Worm (Caenorhabditis elegans) whole organism, young adult: Measurements from ENCODE around the gene aldo-1.
A peak's percentile ranks its signal among the peaks of the same experiment; 100 is the strongest.

Experiments
- B0261.1 ChIP-seq: sonication (generic microtip); optimal IDR thresholded peaks from 2 replicates; lab custom pipeline; 2016; ENCODE audit warnings: mild to moderate bottlenecking, missing genetic modification characterization, moderate library complexity, missing compliant biosample characterization
- D2030.7 ChIP-seq: fragments of 200-800 bp; sonication (Bioruptor generic); IDR thresholded peaks from 2 replicates; pipeline ENCODE4 v1.3.6; 2022; ENCODE audit warnings: missing genetic modification reagents, missing genetic modification characterization, missing compliant biosample characterization
- F33H1.4 ChIP-seq: fragments of 200-800 bp; sonication (Bioruptor generic); IDR thresholded peaks from 2 replicates; pipeline ENCODE4 v1.3.6; 2022; ENCODE audit warnings: missing genetic modification reagents, missing genetic modification characterization, missing compliant biosample characterization
- F52B5.7 ChIP-seq: sonication (generic microtip); optimal IDR thresholded peaks from 2 replicates; lab custom pipeline; 2016; ENCODE audit warnings: mild to moderate bottlenecking, missing genetic modification characterization, missing compliant biosample characterization
- F55B11.4 ChIP-seq: sonication (generic microtip); optimal IDR thresholded peaks from 2 replicates; lab custom pipeline; 2016; ENCODE audit warnings: missing compliant biosample characterization, missing genetic modification characterization, borderline replicate concordance; ENCODE audit not compliant: insufficient read depth
- F57A8.1 ChIP-seq: fragments of 200-800 bp; sonication (Bioruptor generic); optimal IDR thresholded peaks from 2 replicates; lab custom pipeline; 2018; ENCODE audit warnings: mild to moderate bottlenecking, missing genetic modification characterization, moderate library complexity, missing compliant biosample characterization
- Y67H2A.10 ChIP-seq: fragments of 200-800 bp; sonication (Bioruptor generic); conservative IDR thresholded peaks from 2 replicates; pipeline ENCODE4 v1.3.6; 2022; ENCODE audit warnings: missing genetic modification reagents, missing genetic modification characterization, missing compliant biosample characterization
- aptf-2 ChIP-seq: fragments of 200-800 bp; sonication (Bioruptor generic); conservative IDR thresholded peaks from 2 replicates; pipeline ENCODE4 v1.3.6; 2022; ENCODE audit warnings: missing genetic modification reagents, missing genetic modification characterization, missing compliant biosample characterization
- attf-5 ChIP-seq: fragments of 200-800 bp; sonication (Bioruptor generic); optimal IDR thresholded peaks from 2 replicates; lab custom pipeline; 2018; ENCODE audit warnings: mild to moderate bottlenecking, missing genetic modification characterization, missing compliant biosample characterization
- cebp-2 ChIP-seq: fragments of 200-800 bp; sonication (Bioruptor generic); IDR thresholded peaks from 2 replicates; pipeline ENCODE4 v1.3.6; 2022; ENCODE audit warnings: missing genetic modification characterization, missing compliant biosample characterization
- ceh-100 ChIP-seq: fragments of 200-800 bp; sonication (Bioruptor generic); IDR thresholded peaks from 2 replicates; pipeline ENCODE4 v1.3.6; 2022; ENCODE audit warnings: missing genetic modification reagents, missing genetic modification characterization, missing compliant biosample characterization
- ceh-79 ChIP-seq: sonication (generic microtip); optimal IDR thresholded peaks from 2 replicates; lab custom pipeline; 2017; ENCODE audit warnings: mild to moderate bottlenecking, missing genetic modification characterization, missing compliant biosample characterization
- ceh-91 ChIP-seq: fragments of 200-800 bp; sonication (Bioruptor generic); IDR thresholded peaks from 2 replicates; pipeline ENCODE4 v1.3.6; 2022; ENCODE audit warnings: missing genetic modification reagents, missing genetic modification characterization, missing compliant biosample characterization
- chd-7 ChIP-seq: sonication (generic microtip); optimal IDR thresholded peaks from 2 replicates; lab custom pipeline; 2016; ENCODE audit warnings: mild to moderate bottlenecking, missing genetic modification characterization, moderate library complexity, missing compliant biosample characterization
- egl-18 ChIP-seq: fragments of 200-800 bp; sonication (Bioruptor generic); IDR thresholded peaks from 2 replicates; pipeline ENCODE4 v1.3.6; 2022; ENCODE audit warnings: missing genetic modification reagents, missing genetic modification characterization, missing compliant biosample characterization
- egrh-3 ChIP-seq: fragments of 200-800 bp; sonication (Bioruptor generic); IDR thresholded peaks from 2 replicates; pipeline ENCODE4 v1.3.6; 2022; ENCODE audit warnings: missing genetic modification reagents, missing genetic modification characterization, missing compliant biosample characterization
- gei-17 ChIP-seq: fragments of 200-800 bp; sonication (Bioruptor generic); optimal IDR thresholded peaks from 2 replicates; lab custom pipeline; 2018; ENCODE audit warnings: mild to moderate bottlenecking, missing genetic modification characterization, missing compliant biosample characterization
- hlh-12 ChIP-seq: sonication (generic microtip); optimal IDR thresholded peaks from 2 replicates; lab custom pipeline; 2016; ENCODE audit warnings: missing genetic modification characterization, missing compliant biosample characterization
- hmg-1.2 ChIP-seq: fragments of 200-800 bp; sonication (Bioruptor generic); IDR thresholded peaks from 2 replicates; pipeline ENCODE4 v1.3.6; 2022; ENCODE audit warnings: missing genetic modification reagents, missing genetic modification characterization, missing compliant biosample characterization
- lsl-1 ChIP-seq: fragments of 200-800 bp; sonication (Bioruptor generic); optimal IDR thresholded peaks from 2 replicates; lab custom pipeline; 2018; ENCODE audit warnings: mild to moderate bottlenecking, missing genetic modification characterization, moderate library complexity, missing compliant biosample characterization
- madf-6 ChIP-seq: fragments of 200-800 bp; sonication (Bioruptor generic); IDR thresholded peaks from 2 replicates; pipeline ENCODE4 v1.3.6; 2022; ENCODE audit warnings: missing genetic modification reagents, missing genetic modification characterization, missing compliant biosample characterization
- nfya-2 ChIP-seq: fragments of 200-800 bp; sonication (Bioruptor generic); IDR thresholded peaks from 2 replicates; pipeline ENCODE4 v1.3.6; 2022; ENCODE audit warnings: missing genetic modification reagents, missing genetic modification characterization, missing compliant biosample characterization
- nfyb-1 ChIP-seq: fragments of 200-800 bp; sonication (Bioruptor generic); IDR thresholded peaks from 2 replicates; pipeline ENCODE4 v1.3.6; 2022; ENCODE audit warnings: missing genetic modification reagents, missing genetic modification characterization, missing compliant biosample characterization
- nhr-90 ChIP-seq: sonication (generic microtip); optimal IDR thresholded peaks from 2 replicates; lab custom pipeline; 2016; ENCODE audit warnings: missing genotype, mild to moderate bottlenecking, missing genetic modification characterization, missing compliant biosample characterization
- pbrm-1 ChIP-seq: fragments of 200-800 bp; sonication (Bioruptor generic); IDR thresholded peaks from 2 replicates; pipeline ENCODE4 v1.3.6; 2022; ENCODE audit warnings: missing genetic modification reagents, missing genetic modification characterization, missing compliant biosample characterization
- rec-8 ChIP-seq, 2 experiments: sonication (generic microtip); optimal IDR thresholded peaks; 2 replicates each; lab custom pipeline; 2016; ENCODE audit warnings: mild to moderate bottlenecking in 2 of 2, missing genetic modification characterization in 2 of 2, missing genetic modification reagents in 2 of 2, missing genotype in 2 of 2, missing biosample characterization in 1 of 2, missing compliant biosample characterization in 1 of 2, moderate library complexity in 1 of 2
- rpc-1 ChIP-seq, 2 experiments: fragments of 150-350 bp in 1 of 2; sonication (generic microtip) in 1 of 2; optimal IDR thresholded peaks; 2 replicates each; lab custom pipeline; 2014 to 2018; ENCODE audit warnings: missing biosample characterization in 1 of 2, missing genetic modification characterization in 1 of 2, missing genetic modification reagents in 1 of 2, missing genotype in 1 of 2
- sdz-38 ChIP-seq: sonication (generic microtip); optimal IDR thresholded peaks from 2 replicates; lab custom pipeline; 2016; ENCODE audit warnings: missing genotype, missing genetic modification characterization, missing compliant biosample characterization
- snpc-1.1 ChIP-seq: sonication (generic microtip); optimal IDR thresholded peaks from 2 replicates; lab custom pipeline; 2017; ENCODE audit warnings: missing genetic modification characterization, mild to moderate bottlenecking, missing compliant biosample characterization, antibody characterized with exemption, moderate library complexity, missing genotype, missing genetic modification reagents; ENCODE audit not compliant: insufficient read depth
- snpc-4 ChIP-seq, 5 experiments: fragments of 150-350 bp in 1 of 5; sonication (generic microtip) in 4 of 5; optimal IDR thresholded peaks; 2 replicates each; lab custom pipeline; 2014 to 2018; ENCODE audit warnings: missing genetic modification characterization in 5 of 5, missing biosample characterization in 3 of 5, antibody characterized with exemption in 2 of 5, mild to moderate bottlenecking in 2 of 5, missing compliant biosample characterization in 2 of 5, missing genotype in 2 of 5, moderate library complexity in 2 of 5, missing genetic modification reagents in 1 of 5
- somi-1 ChIP-seq: fragments of 200-800 bp; sonication (Bioruptor generic); optimal IDR thresholded peaks from 2 replicates; lab custom pipeline; 2018; ENCODE audit warnings: mild to moderate bottlenecking, missing genetic modification characterization, missing compliant biosample characterization
- unc-62 ChIP-seq: fragments of 150-350 bp; optimal IDR thresholded peaks from 2 replicates; lab custom pipeline; 2014; ENCODE audit warnings: missing biosample characterization, missing genetic modification reagents, missing genetic modification characterization
- zfh-2 ChIP-seq: fragments of 200-800 bp; sonication (Bioruptor generic); conservative IDR thresholded peaks from 2 replicates; pipeline ENCODE4 v1.3.6; 2022; ENCODE audit warnings: missing genetic modification reagents, missing genetic modification characterization, missing compliant biosample characterization
- ztf-28 ChIP-seq: fragments of 200-800 bp; sonication (Bioruptor generic); IDR thresholded peaks from 2 replicates; pipeline ENCODE4 v1.3.6; 2022; ENCODE audit warnings: missing genetic modification reagents, missing genetic modification characterization, missing compliant biosample characterization

aldo-1 gene

ce11 chrIII:13585136-13585535 is 20.4 kb upstream of the aldo-1 start:
- 0 out of 2 replicates have a peak, but pooled peaks have one; percentile 39 for TF ChIP-seq cebp-2 (GFP tag; lab: Robert Waterston, UW)
- TF ChIP-seq ztf-28 (GFP tag; lab: Robert Waterston, UW), result peak; percentile 38; the same call in 1 of the 2 replicates
- peak; percentile 77; the same call in 1 of the 2 replicates for TF ChIP-seq egl-18 (GFP tag; lab: Robert Waterston, UW)
- TF ChIP-seq D2030.7, result 0 out of 2 replicates have a peak, but pooled peaks have one; percentile 14
- TF ChIP-seq, all 124 proteins: peak for 4; not testable (repeated sequence) for 120

- TF ChIP-seq egrh-3 (GFP tag; lab: Robert Waterston, UW) (peak; percentile 18; the same call in 1 of the 2 replicates), F52B5.7 (tag; lab: Kevin White, UChicago) (no peak), zfh-2 (GFP tag; lab: Robert Waterston, UW) (peak; percentile 80)
Observed at ce11 chrIII:13581727-13582126, 17.0 kb upstream of the aldo-1 start.

ce11 chrIII:13580538-13580937 is 15.8 kb upstream of the aldo-1 start, which contains the start of gene T05D4.5:
Gene T05D4.5, plus strand, starts transcription at chrIII:13580838.
- TF ChIP-seq F57A8.1 (GFP tag; lab: Kevin White, UChicago), result no peak
- no peak for TF ChIP-seq attf-5 (GFP tag; lab: Kevin White, UChicago)
- TF ChIP-seq chd-7, result no peak
- TF ChIP-seq rpc-1 (optimal IDR thresholded peaks at IDR 0.05; lab: Kevin White, UChicago), result no peak
- no peak for TF ChIP-seq rpc-1 (tag; optimal IDR thresholded peaks at IDR 0.05; lab: Kevin White, UChicago)
- TF ChIP-seq nfyb-1 (GFP tag; lab: Robert Waterston, UW), result no peak
- no peak for TF ChIP-seq nfya-2 (GFP tag; lab: Robert Waterston, UW)
- TF ChIP-seq sdz-38 (tag; lab: Kevin White, UChicago), result no peak
- no peak for TF ChIP-seq somi-1 (GFP tag; lab: Kevin White, UChicago)
- no peak for TF ChIP-seq ceh-79
- TF ChIP-seq ceh-91 (GFP tag; lab: Robert Waterston, UW), result no peak
- no peak for TF ChIP-seq hlh-12 (tag; lab: Kevin White, UChicago)
- TF ChIP-seq hmg-1.2 (GFP tag; lab: Robert Waterston, UW), result no peak
- TF ChIP-seq cebp-2 (GFP tag; lab: Robert Waterston, UW), result no peak
- no peak for TF ChIP-seq Y67H2A.10 (GFP tag; lab: Robert Waterston, UW)

ce11 chrIII:13580076-13580475 is 15.3 kb upstream of the aldo-1 start:
- TF ChIP-seq egrh-3 (GFP tag; lab: Robert Waterston, UW) (no peak), zfh-2 (GFP tag; lab: Robert Waterston, UW) (peak; percentile 80), aptf-2 (GFP tag; lab: Robert Waterston, UW) (0 out of 2 replicates have a peak, but pooled peaks have one; percentile 12), snpc-1.1 (tag; lab: Kevin White, UChicago) (no peak)

ce11 chrIII:13575610-13576232 is 11.0 kb upstream of the aldo-1 start, which contains the start of gene osm-7:
Gene osm-7, plus strand, starts transcription at chrIII:13576182.
- no peak for TF ChIP-seq B0261.1 (tag; lab: Kevin White, UChicago)
- TF ChIP-seq ceh-100 (GFP tag; lab: Robert Waterston, UW), result no peak
- no peak for TF ChIP-seq somi-1 (GFP tag; lab: Kevin White, UChicago)
- TF ChIP-seq F55B11.4 (tag; lab: Kevin White, UChicago), result no peak
- TF ChIP-seq snpc-4 (GFP tag; optimal IDR thresholded peaks at IDR 0.05; lab: Kevin White, UChicago), result no peak
- no peak for TF ChIP-seq snpc-4 (tag; optimal IDR thresholded peaks at IDR 0.05; lab: Kevin White, UChicago)
- TF ChIP-seq nhr-90, result no peak
- TF ChIP-seq pbrm-1 (GFP tag; lab: Robert Waterston, UW), result no peak
- no peak for TF ChIP-seq gei-17 (GFP tag; lab: Kevin White, UChicago)
- TF ChIP-seq unc-62 (GFP tag; lab: Kevin White, UChicago), result no peak
- no peak for TF ChIP-seq lsl-1 (GFP tag; lab: Kevin White, UChicago)
- no peak for TF ChIP-seq rec-8 (tag; optimal IDR thresholded peaks at IDR 0.05; lab: Kevin White, UChicago)
- TF ChIP-seq ztf-28 (GFP tag; lab: Robert Waterston, UW), result no peak
- no peak for TF ChIP-seq egl-18 (GFP tag; lab: Robert Waterston, UW)
- no peak for TF ChIP-seq D2030.7
- TF ChIP-seq madf-6 (GFP tag; lab: Robert Waterston, UW), result no peak
- TF ChIP-seq F33H1.4 (GFP tag; lab: Robert Waterston, UW), result no peak
- no peak for TF ChIP-seq chd-7
